Fruit fly (Drosophila melanogaster) whole organism, embryonic: ENCODE data around the gene Sk2.

Source experiments
- BEAF-32 ChIP-seq: fragments of 200-800 bp; sonication (Bioruptor generic); optimal IDR thresholded peaks from 3 replicates; lab custom pipeline; 2017; ENCODE audit warnings: missing biosample characterization, missing genetic modification characterization, mild to moderate bottlenecking, moderate library complexity, missing genetic modification reagents
- Bgb ChIP-seq: fragments of 200-800 bp; sonication (Bioruptor generic); IDR thresholded peaks from 2 replicates; pipeline ENCODE4 v1.3.6; 2022; ENCODE audit warnings: missing biosample characterization, missing genetic modification characterization; ENCODE audit not compliant: partially characterized antibody
- CG10209 ChIP-seq: fragments of 200-800 bp; sonication (Bioruptor generic); optimal IDR thresholded peaks from 3 replicates; lab custom pipeline; 2017; ENCODE audit warnings: missing biosample characterization, mild to moderate bottlenecking, missing genetic modification characterization, missing genetic modification reagents
- CG12219 ChIP-seq: fragments of 200-800 bp; sonication (Bioruptor generic); optimal IDR thresholded peaks from 3 replicates; lab custom pipeline; 2018; ENCODE audit warnings: missing biosample characterization, mild to moderate bottlenecking, missing genetic modification characterization
- CG13624 ChIP-seq: fragments of 200-800 bp; sonication (Bioruptor generic); optimal IDR thresholded peaks from 2 replicates; lab custom pipeline; 2016; ENCODE audit warnings: missing biosample characterization, missing genetic modification characterization
- CG15696 ChIP-seq: fragments of 200-800 bp; sonication (Bioruptor generic); optimal IDR thresholded peaks from 2 replicates; lab custom pipeline; 2019; ENCODE audit warnings: missing biosample characterization, mild to moderate bottlenecking, missing genetic modification characterization, moderate library complexity
- CG1602 ChIP-seq: fragments of 200-800 bp; sonication (Bioruptor generic); optimal IDR thresholded peaks from 3 replicates; lab custom pipeline; 2016; ENCODE audit warnings: missing biosample characterization, missing genetic modification characterization
- CG1792 ChIP-seq: fragments of 200-800 bp; sonication (Bioruptor generic); optimal IDR thresholded peaks from 2 replicates; lab custom pipeline; 2016; ENCODE audit warnings: missing biosample characterization, missing genetic modification characterization
- CG18011 ChIP-seq: fragments of 200-800 bp; sonication (Bioruptor generic); optimal IDR thresholded peaks from 2 replicates; lab custom pipeline; 2017; ENCODE audit warnings: missing biosample characterization, missing genetic modification characterization, mild to moderate bottlenecking, moderate library complexity, missing genotype
- CG2129 ChIP-seq: fragments of 200-800 bp; sonication (Bioruptor generic); IDR thresholded peaks from 2 replicates; pipeline ENCODE4 v1.3.6; 2022; ENCODE audit warnings: missing biosample characterization, missing genetic modification characterization; ENCODE audit not compliant: partially characterized antibody
- CG31365 ChIP-seq: fragments of 200-800 bp; sonication (Bioruptor generic); optimal IDR thresholded peaks from 2 replicates; lab custom pipeline; 2018; ENCODE audit warnings: missing biosample characterization, mild to moderate bottlenecking, missing genetic modification characterization
- CG31441 ChIP-seq: fragments of 200-800 bp; sonication (Bioruptor generic); IDR thresholded peaks from 2 replicates; pipeline ENCODE4 v1.3.6; 2022; ENCODE audit warnings: missing biosample characterization, missing genetic modification characterization
- CG3407 ChIP-seq: fragments of 200-800 bp; sonication (Bioruptor generic); optimal IDR thresholded peaks from 2 replicates; lab custom pipeline; 2018; ENCODE audit warnings: missing biosample characterization, mild to moderate bottlenecking, missing genetic modification characterization
- CG34376 ChIP-seq: fragments of 200-800 bp; sonication (Bioruptor generic); optimal IDR thresholded peaks from 2 replicates; lab custom pipeline; 2018; ENCODE audit warnings: missing biosample characterization, mild to moderate bottlenecking, missing genetic modification characterization
- CG3838 ChIP-seq: fragments of 200-800 bp; sonication (Bioruptor generic); optimal IDR thresholded peaks from 3 replicates; lab custom pipeline; 2016; ENCODE audit warnings: missing biosample characterization, missing genetic modification characterization
- CG4282 ChIP-seq: fragments of 200-800 bp; sonication (Bioruptor generic); optimal IDR thresholded peaks from 2 replicates; lab custom pipeline; 2016; ENCODE audit warnings: missing biosample characterization, missing genetic modification characterization
- CG4820 ChIP-seq: fragments of 200-800 bp; sonication (Bioruptor generic); optimal IDR thresholded peaks from 3 replicates; lab custom pipeline; 2016; ENCODE audit warnings: missing biosample characterization, missing genetic modification characterization
- CG7963 ChIP-seq: fragments of 200-800 bp; sonication (Bioruptor generic); IDR thresholded peaks from 3 replicates; pipeline ENCODE4 v1.3.6; 2022; ENCODE audit warnings: missing biosample characterization, missing genetic modification characterization; ENCODE audit not compliant: partially characterized antibody
- Dll ChIP-seq: fragments of 200-800 bp; sonication (Bioruptor generic); IDR thresholded peaks from 4 replicates; pipeline ENCODE4 v1.3.6; 2022; ENCODE audit warnings: missing biosample characterization, missing genetic modification characterization; ENCODE audit not compliant: partially characterized antibody
- E2f2 ChIP-seq: fragments of 200-800 bp; sonication (Bioruptor generic); IDR thresholded peaks from 2 replicates; pipeline ENCODE4 v1.3.6; 2022; ENCODE audit warnings: missing biosample characterization, missing genetic modification characterization
- Hmx ChIP-seq: fragments of 200-800 bp; sonication (Bioruptor generic); optimal IDR thresholded peaks from 2 replicates; lab custom pipeline; 2016; ENCODE audit warnings: missing biosample characterization, missing genetic modification characterization
- Hr3 ChIP-seq: fragments of 200-800 bp; sonication (Bioruptor generic); optimal IDR thresholded peaks from 3 replicates; lab custom pipeline; 2016; ENCODE audit warnings: missing biosample characterization, missing genetic modification characterization
- Hr51 ChIP-seq, 2 experiments: fragments of 200-800 bp; sonication (Bioruptor generic); optimal IDR thresholded peaks; 2 replicates in 1 of 2; 3 replicates in 1 of 2; lab custom pipeline; 2016 to 2018; ENCODE audit warnings: missing biosample characterization in 2 of 2, missing genetic modification characterization in 2 of 2, mild to moderate bottlenecking in 1 of 2, moderate library complexity in 1 of 2
- Jarid2 ChIP-seq: fragments of 200-800 bp; sonication (Bioruptor generic); optimal IDR thresholded peaks from 3 replicates; lab custom pipeline; 2017; ENCODE audit warnings: mild to moderate bottlenecking, missing biosample characterization, missing genetic modification reagents, missing genetic modification characterization
- Mrtf ChIP-seq: fragments of 200-800 bp; sonication (Bioruptor generic); IDR thresholded peaks from 3 replicates; pipeline ENCODE4 v1.3.6; 2022; ENCODE audit warnings: missing biosample characterization, missing genetic modification characterization
- Side ChIP-seq: fragments of 200-800 bp; sonication (Bioruptor generic); optimal IDR thresholded peaks from 2 replicates; lab custom pipeline; 2016; ENCODE audit warnings: missing biosample characterization, missing genetic modification characterization
- Sin3A ChIP-seq: fragments of >200 bp; optimal IDR thresholded peaks from 2 replicates; lab custom pipeline; 2018
- aop ChIP-seq: fragments of 200-800 bp; sonication (Bioruptor generic); IDR thresholded peaks from 2 replicates; pipeline ENCODE4 v1.3.6; 2022; ENCODE audit warnings: missing biosample characterization, missing genetic modification characterization
- ash1 ChIP-seq: fragments of 200-800 bp; sonication (Bioruptor generic); optimal IDR thresholded peaks from 2 replicates; lab custom pipeline; 2018; ENCODE audit warnings: missing biosample characterization, mild to moderate bottlenecking, missing genetic modification characterization
- bab2 ChIP-seq: fragments of 200-800 bp; sonication (Bioruptor generic); optimal IDR thresholded peaks from 2 replicates; lab custom pipeline; 2016; ENCODE audit warnings: missing biosample characterization, missing genetic modification characterization
- bowl ChIP-seq: fragments of 200-800 bp; sonication (Bioruptor generic); IDR thresholded peaks from 2 replicates; pipeline ENCODE4 v1.3.6; 2022; ENCODE audit warnings: missing biosample characterization, missing genetic modification characterization
- cas ChIP-seq: fragments of 200-800 bp; sonication (Bioruptor generic); IDR thresholded peaks from 2 replicates; pipeline ENCODE4 v1.3.6; 2022; ENCODE audit warnings: missing biosample characterization, missing genetic modification characterization
- cato ChIP-seq: fragments of 200-800 bp; sonication (Bioruptor generic); optimal IDR thresholded peaks from 2 replicates; lab custom pipeline; 2016; ENCODE audit warnings: missing biosample characterization, missing genetic modification characterization, borderline replicate concordance
- cg ChIP-seq: fragments of 200-800 bp; sonication (Bioruptor generic); optimal IDR thresholded peaks from 3 replicates; lab custom pipeline; 2019; ENCODE audit warnings: missing biosample characterization, mild to moderate bottlenecking, missing genetic modification characterization, moderate library complexity
- fd102C ChIP-seq: fragments of 200-800 bp; sonication (Bioruptor generic); optimal IDR thresholded peaks from 2 replicates; lab custom pipeline; 2018; ENCODE audit warnings: missing biosample characterization, mild to moderate bottlenecking, missing genetic modification characterization, moderate library complexity
- gcm ChIP-seq: fragments of 200-800 bp; sonication (Bioruptor generic); optimal IDR thresholded peaks from 2 replicates; lab custom pipeline; 2019; ENCODE audit warnings: missing biosample characterization, mild to moderate bottlenecking, missing genetic modification characterization, moderate library complexity
- gsb ChIP-seq: fragments of 200-800 bp; sonication (Bioruptor generic); IDR thresholded peaks from 2 replicates; pipeline ENCODE4 v1.3.6; 2022; ENCODE audit warnings: missing biosample characterization, missing genetic modification characterization
- ham ChIP-seq: fragments of 200-800 bp; sonication (Bioruptor generic); IDR thresholded peaks from 2 replicates; pipeline ENCODE4 v1.3.6; 2022; ENCODE audit warnings: missing biosample characterization, missing genetic modification characterization
- inv ChIP-seq: fragments of 200-800 bp; sonication (Bioruptor generic); IDR thresholded peaks from 2 replicates; pipeline ENCODE4 v1.3.6; 2022; ENCODE audit warnings: missing biosample characterization, missing genetic modification characterization; ENCODE audit not compliant: partially characterized antibody
- kay ChIP-seq: fragments of 200-800 bp; sonication (Bioruptor generic); optimal IDR thresholded peaks from 2 replicates; lab custom pipeline; 2016; ENCODE audit warnings: missing biosample characterization, missing genetic modification characterization
- lmd ChIP-seq: fragments of 200-800 bp; sonication (Bioruptor generic); IDR thresholded peaks from 2 replicates; pipeline ENCODE4 v1.3.6; 2022; ENCODE audit warnings: missing biosample characterization, missing genetic modification characterization
- nmo ChIP-seq: fragments of 200-800 bp; sonication (Bioruptor generic); optimal IDR thresholded peaks from 2 replicates; lab custom pipeline; 2018; ENCODE audit warnings: missing biosample characterization, mild to moderate bottlenecking, missing genetic modification characterization, moderate library complexity
- pan ChIP-seq, 4 experiments: fragments of >200 bp in 3 of 4; fragments of 200-800 bp in 1 of 4; sonication (Bioruptor generic) in 1 of 4; optimal IDR thresholded peaks in 3 of 4; IDR thresholded peaks in 1 of 4; 2 replicates each; pipeline versions ENCODE4 v1.3.6 to Lab custom; 2017 to 2022; ENCODE audit warnings: missing biosample characterization in 2 of 4, missing genetic modification characterization in 2 of 4, mixed read lengths in 1 of 4
- ro ChIP-seq: fragments of 200-800 bp; sonication (Bioruptor generic); IDR thresholded peaks from 2 replicates; pipeline ENCODE4 v1.3.6; 2022; ENCODE audit warnings: missing biosample characterization, missing genetic modification characterization
- run ChIP-seq: fragments of 200-800 bp; sonication (Bioruptor generic); optimal IDR thresholded peaks from 3 replicates; lab custom pipeline; 2018; ENCODE audit warnings: missing biosample characterization, mild to moderate bottlenecking, missing genetic modification characterization
- shn ChIP-seq: fragments of 200-800 bp; sonication (Bioruptor generic); optimal IDR thresholded peaks from 3 replicates; lab custom pipeline; 2016; ENCODE audit warnings: missing biosample characterization, missing genetic modification characterization
- slbo ChIP-seq: fragments of 200-800 bp; sonication (Bioruptor generic); IDR thresholded peaks from 2 replicates; pipeline ENCODE4 v1.3.6; 2022; ENCODE audit warnings: missing biosample characterization, missing genetic modification characterization
- vvl ChIP-seq: fragments of 200-800 bp; sonication (Bioruptor generic); IDR thresholded peaks from 2 replicates; pipeline ENCODE4 v1.3.6; 2022; ENCODE audit warnings: missing biosample characterization, missing genetic modification characterization

Gene Sk2

DNA sequence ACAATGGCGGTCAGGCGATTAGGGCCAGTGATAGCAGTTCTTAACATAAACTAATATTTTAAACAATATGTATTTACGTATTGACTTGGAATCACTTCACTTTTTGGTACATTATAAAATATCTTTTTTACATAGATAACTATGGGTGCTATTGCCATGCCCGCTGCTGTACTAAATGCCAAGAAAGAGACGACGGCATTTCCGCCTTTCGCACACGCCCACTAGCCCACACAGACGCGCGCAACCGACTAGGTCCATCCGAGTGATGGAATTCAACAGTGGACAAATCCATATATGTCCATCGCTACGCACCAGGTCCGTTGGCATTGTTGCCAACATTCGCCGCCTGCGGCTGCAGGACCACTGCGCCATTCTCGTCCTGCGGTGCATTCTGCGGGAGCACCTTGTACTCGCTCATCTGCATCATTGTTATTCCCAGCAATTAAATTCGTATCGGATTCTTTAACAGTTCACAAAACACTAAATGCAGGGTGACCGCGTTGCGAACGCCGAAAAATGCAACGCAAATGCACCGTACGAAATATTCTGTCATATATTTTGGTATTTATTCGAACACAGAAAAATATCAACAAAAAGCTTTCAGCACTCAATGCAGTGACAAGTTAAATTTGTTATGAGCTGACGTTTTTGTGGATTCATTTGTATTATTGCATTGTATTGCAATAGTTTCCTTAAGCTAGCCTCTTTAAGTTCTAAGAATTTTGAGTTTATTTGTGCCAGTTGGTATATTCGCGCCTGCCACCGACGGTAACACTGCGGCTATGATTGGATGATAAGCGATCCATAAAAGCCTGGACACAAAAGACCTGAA lies at the start of gene Sk2, which contains the start of gene scramb2:
Gene Sk2, plus strand, starts transcription at position 763 of the 832 bp plus-strand sequence.
Gene scramb2, minus strand, starts transcription at position 488 of the 832 bp plus-strand sequence.
- TF ChIP-seq gcm (GFP tag; lab: Kevin White, UChicago) (peak; percentile 94), bowl (GFP tag; lab: Robert Waterston, UW) (peak; percentile 84), CG7963 (GFP tag; lab: Robert Waterston, UW) (no peak), BEAF-32 (GFP tag; lab: Kevin White, UChicago) (peak; percentile 31), CG4282 (GFP tag; lab: Kevin White, UChicago) (peak; percentile 20), Jarid2 (GFP tag; lab: Kevin White, UChicago) (peak; percentile 85), lmd (GFP tag; lab: Robert Waterston, UW) (peak; percentile 94), nmo (GFP tag; lab: Kevin White, UChicago) (peak; percentile 94), CG4820 (GFP tag; lab: Kevin White, UChicago) (peak; percentile 90), CG18011 (GFP tag; lab: Kevin White, UChicago) (peak; percentile 82), CG2129 (GFP tag; lab: Robert Waterston, UW) (no peak), slbo (GFP tag; lab: Robert Waterston, UW) (peak; percentile 95), CG34376 (GFP tag; lab: Kevin White, UChicago) (peak; percentile 93), Hr3 (GFP tag; lab: Kevin White, UChicago) (peak; percentile 91), ham (GFP tag; lab: Robert Waterston, UW) (peak; percentile 77), CG15696 (peak; percentile 86), cas (GFP tag; lab: Robert Waterston, UW) (peak; percentile 82), gsb (GFP tag; lab: Robert Waterston, UW) (peak; percentile 94), CG31365 (peak; percentile 85), Hr51 (GFP tag; optimal IDR thresholded peaks at IDR 0.05; lab: Kevin White, UChicago) (peak; percentile 83 to 96), CG1602 (peak; percentile 89), cato (GFP tag; lab: Kevin White, UChicago) (peak; percentile 88), cg (no peak), CG12219 (GFP tag; lab: Kevin White, UChicago) (peak; percentile 95), inv (no peak), Sin3A (peak; percentile 95), bab2 (GFP tag; lab: Kevin White, UChicago) (peak; percentile 87), CG1792 (GFP tag; lab: Kevin White, UChicago) (peak; percentile 81), CG13624 (GFP tag; lab: Kevin White, UChicago) (peak; percentile 84), Side (peak; percentile 79), Dll (GFP tag; lab: Robert Waterston, UW) (peak; percentile 47; the same call in 1 of the 4 replicates), CG31441 (peak; percentile 97), Bgb (GFP tag; lab: Robert Waterston, UW) (peak; percentile 32; the same call in 1 of the 2 replicates), ash1 (GFP tag; lab: Kevin White, UChicago) (peak; percentile 77), Hmx (GFP tag; lab: Kevin White, UChicago) (peak; percentile 76), ro (GFP tag; lab: Robert Waterston, UW) (peak; percentile 83), CG3407 (GFP tag; lab: Kevin White, UChicago) (peak; percentile 87), Mrtf (GFP tag; lab: Robert Waterston, UW) (peak; percentile 94), aop (GFP tag; lab: Robert Waterston, UW) (peak; percentile 73), run (peak; percentile 90), CG3838 (GFP tag; lab: Kevin White, UChicago) (peak; percentile 75), fd102C (peak; percentile 80), E2f2 (GFP tag; lab: Robert Waterston, UW) (peak; percentile 78), shn (GFP tag; lab: Kevin White, UChicago) (peak; percentile 43), CG10209 (GFP tag; lab: Kevin White, UChicago) (peak; percentile 95), vvl (GFP tag; lab: Robert Waterston, UW) (peak; percentile 98), kay (GFP tag; lab: Kevin White, UChicago) (peak; percentile 87), pan (optimal IDR thresholded peaks at IDR 0.05; lab: Kevin White, UChicago) (no peak), pan (GFP tag; optimal IDR thresholded peaks at IDR 0.05 in 1 of 2, IDR thresholded peaks at IDR 0.05 in 1 of 2) (peak in 1 of 2 experiments; percentile 96)
